Worm (Caenorhabditis elegans) whole organism, L4 larva: ENCODE measurements around the gene W02A2.9.

Source experiments
- D1046.2 ChIP-seq: fragments of 200-800 bp; sonication (Bioruptor generic); IDR thresholded peaks from 2 replicates; pipeline ENCODE4 v1.3.6; 2022; ENCODE audit warnings: missing genetic modification characterization, missing compliant biosample characterization
- R02D3.7 ChIP-seq: fragments of 150-350 bp; sonication (generic microtip); optimal IDR thresholded peaks from 3 replicates; lab custom pipeline; 2014; ENCODE audit warnings: missing biosample characterization, missing genetic modification characterization
- Y48G9A.11 ChIP-seq: fragments of 200-800 bp; sonication (Bioruptor generic); IDR thresholded peaks from 2 replicates; pipeline ENCODE4 v1.3.6; 2022; ENCODE audit warnings: missing genetic modification reagents, missing genetic modification characterization, missing compliant biosample characterization
- Y5F2A.4 ChIP-seq: fragments of 200-800 bp; sonication (Bioruptor generic); optimal IDR thresholded peaks from 2 replicates; lab custom pipeline; 2018; ENCODE audit warnings: mild to moderate bottlenecking, missing genetic modification characterization, missing compliant biosample characterization
- ZK337.2 ChIP-seq: fragments of 200-800 bp; sonication (Bioruptor generic); IDR thresholded peaks from 2 replicates; pipeline ENCODE4 v1.3.6; 2022; ENCODE audit warnings: missing genetic modification reagents, missing genetic modification characterization, missing compliant biosample characterization
- ZK546.5 ChIP-seq, 2 experiments: sonication (generic microtip); optimal IDR thresholded peaks; 2 replicates each; lab custom pipeline; 2017; ENCODE audit warnings: missing biosample characterization in 2 of 2, missing genetic modification characterization in 2 of 2
- aha-1 ChIP-seq: fragments of 150-350 bp; peaks from one replicate; lab custom pipeline; 2014; ENCODE audit warnings: missing biosample characterization, missing genetic modification characterization
- aly-2 ChIP-seq: sonication (generic microtip); optimal IDR thresholded peaks from 2 replicates; lab custom pipeline; 2018; ENCODE audit warnings: missing biosample characterization, missing genetic modification characterization
- attf-4 ChIP-seq: sonication (generic microtip); optimal IDR thresholded peaks from 3 replicates; lab custom pipeline; 2017; ENCODE audit warnings: missing biosample characterization, missing genetic modification characterization
- ceh-28 ChIP-seq: fragments of 150-350 bp; optimal IDR thresholded peaks from 2 replicates; lab custom pipeline; 2014; ENCODE audit warnings: missing biosample characterization, missing genetic modification reagents, missing genetic modification characterization
- ceh-62 ChIP-seq: sonication (generic microtip); optimal IDR thresholded peaks from 2 replicates; lab custom pipeline; 2017; ENCODE audit warnings: missing biosample characterization, missing genetic modification characterization
- ces-1 ChIP-seq: fragments of 150-350 bp; sonication (generic microtip); optimal IDR thresholded peaks from 4 replicates; lab custom pipeline; 2014; ENCODE audit warnings: missing biosample characterization, missing genetic modification reagents, missing genetic modification characterization
- daf-8 ChIP-seq: fragments of 200-800 bp; sonication (Bioruptor generic); IDR thresholded peaks from 2 replicates; pipeline ENCODE4 v1.3.6; 2022; ENCODE audit warnings: missing genetic modification characterization, missing compliant biosample characterization
- dmd-8 ChIP-seq: fragments of 200-800 bp; sonication (Bioruptor generic); IDR thresholded peaks from 2 replicates; pipeline ENCODE4 v1.3.6; 2022; ENCODE audit warnings: missing genetic modification characterization, missing compliant biosample characterization
- egl-27 ChIP-seq: sonication (generic microtip); optimal IDR thresholded peaks from 3 replicates; lab custom pipeline; 2017; ENCODE audit warnings: missing biosample characterization, missing genetic modification reagents, missing genetic modification characterization
- fos-1 ChIP-seq: fragments of 150-350 bp; optimal IDR thresholded peaks from 2 replicates; lab custom pipeline; 2014; ENCODE audit warnings: missing biosample characterization, missing genetic modification characterization
- hif-1 ChIP-seq, 2 experiments: sonication (generic microtip); optimal IDR thresholded peaks; 2 replicates each; lab custom pipeline; 2016 to 2017; ENCODE audit warnings: missing compliant biosample characterization in 2 of 2, missing genetic modification characterization in 2 of 2, missing genetic modification reagents in 2 of 2, missing genotype in 2 of 2, mild to moderate bottlenecking in 1 of 2
- hmg-1.1 ChIP-seq: fragments of 200-800 bp; sonication (Bioruptor generic); IDR thresholded peaks from 2 replicates; pipeline ENCODE4 v1.3.6; 2022; ENCODE audit warnings: missing genetic modification reagents, missing genetic modification characterization, missing compliant biosample characterization
- jun-1 ChIP-seq: fragments of 150-350 bp; optimal IDR thresholded peaks from 2 replicates; lab custom pipeline; 2014; ENCODE audit warnings: missing biosample characterization, missing genetic modification reagents, missing genetic modification characterization
- lin-38 ChIP-seq: fragments of 200-800 bp; sonication (Bioruptor generic); IDR thresholded peaks from 2 replicates; pipeline ENCODE4 v1.3.6; 2022; ENCODE audit warnings: missing genetic modification reagents, missing genetic modification characterization, missing compliant biosample characterization
- lsy-2 ChIP-seq, 2 experiments: fragments of 150-350 bp in 1 of 2; sonication (generic microtip) in 1 of 2; optimal IDR thresholded peaks; 2 replicates each; lab custom pipeline; 2014 to 2017; ENCODE audit warnings: missing biosample characterization in 2 of 2, missing genetic modification characterization in 2 of 2
- madf-9 ChIP-seq: fragments of 200-800 bp; sonication (Bioruptor generic); conservative IDR thresholded peaks from 2 replicates; pipeline ENCODE4 v1.3.6; 2022; ENCODE audit warnings: missing genetic modification reagents, missing genetic modification characterization, missing compliant biosample characterization
- mep-1 ChIP-seq: fragments of 150-350 bp; sonication (generic microtip); optimal IDR thresholded peaks from 3 replicates; lab custom pipeline; 2014; ENCODE audit warnings: missing biosample characterization, missing genetic modification characterization
- mes-2 ChIP-seq: sonication (generic microtip); optimal IDR thresholded peaks from 2 replicates; lab custom pipeline; 2016; ENCODE audit warnings: missing genotype, mild to moderate bottlenecking, missing genetic modification characterization, missing compliant biosample characterization; ENCODE audit not compliant: poor library complexity, severe bottlenecking
- nhr-111 ChIP-seq: fragments of 200-800 bp; sonication (Bioruptor generic); optimal IDR thresholded peaks from 2 replicates; lab custom pipeline; 2018; ENCODE audit warnings: mild to moderate bottlenecking, missing genetic modification characterization, missing compliant biosample characterization
- nhr-28 ChIP-seq: fragments of 150-350 bp; optimal IDR thresholded peaks from 2 replicates; lab custom pipeline; 2014; ENCODE audit warnings: missing biosample characterization, missing genetic modification characterization
- nhr-76 ChIP-seq: fragments of 150-350 bp; optimal IDR thresholded peaks from 2 replicates; lab custom pipeline; 2014; ENCODE audit warnings: missing biosample characterization, missing genetic modification characterization
- php-3 ChIP-seq: fragments of 200-800 bp; sonication (Bioruptor generic); IDR thresholded peaks from 2 replicates; pipeline ENCODE4 v1.3.6; 2022; ENCODE audit warnings: missing genetic modification reagents, missing genetic modification characterization, missing compliant biosample characterization
- rbr-2 ChIP-seq: sonication (generic microtip); optimal IDR thresholded peaks from 2 replicates; lab custom pipeline; 2016; ENCODE audit warnings: missing genotype, missing genetic modification characterization, missing compliant biosample characterization
- saeg-2 ChIP-seq: fragments of 200-800 bp; sonication (Bioruptor generic); IDR thresholded peaks from 2 replicates; pipeline ENCODE4 v1.3.6; 2022; ENCODE audit warnings: missing genetic modification reagents, missing genetic modification characterization, missing compliant biosample characterization
- sdz-12 ChIP-seq: fragments of 200-800 bp; sonication (Bioruptor generic); optimal IDR thresholded peaks from 2 replicates; lab custom pipeline; 2018; ENCODE audit warnings: mild to moderate bottlenecking, missing genetic modification characterization, missing compliant biosample characterization
- skn-1 ChIP-seq: fragments of 150-350 bp; optimal IDR thresholded peaks from 2 replicates; lab custom pipeline; 2014; ENCODE audit warnings: missing biosample characterization, missing genetic modification characterization
- snpc-4 ChIP-seq: fragments of 150-350 bp; optimal IDR thresholded peaks from 2 replicates; lab custom pipeline; 2014; ENCODE audit warnings: missing biosample characterization, missing genetic modification characterization
- spr-3 ChIP-seq: fragments of 200-800 bp; sonication (Bioruptor generic); optimal IDR thresholded peaks from 2 replicates; lab custom pipeline; 2018; ENCODE audit warnings: mild to moderate bottlenecking, missing genetic modification characterization, missing compliant biosample characterization
- tag-97 ChIP-seq: fragments of 200-800 bp; sonication (Bioruptor generic); IDR thresholded peaks from 2 replicates; pipeline ENCODE4 v1.3.6; 2022; ENCODE audit warnings: missing genetic modification characterization, missing compliant biosample characterization
- unc-62 ChIP-seq, 3 experiments: fragments of 150-350 bp in 1 of 3; sonication (generic microtip); optimal IDR thresholded peaks in 2 of 3; peaks in 1 of 3; 1 replicate in 1 of 3; 2 replicates in 2 of 3; lab custom pipeline; 2014 to 2017; ENCODE audit warnings: missing biosample characterization in 3 of 3, missing genetic modification characterization in 3 of 3, missing genetic modification reagents in 3 of 3, missing genotype in 1 of 3
- vab-7 ChIP-seq: fragments of 200-800 bp; sonication (Bioruptor generic); IDR thresholded peaks from 2 replicates; pipeline ENCODE4 v1.3.6; 2022; ENCODE audit warnings: missing genetic modification reagents, missing genetic modification characterization, missing compliant biosample characterization
- ztf-11 ChIP-seq: fragments of 150-350 bp; optimal IDR thresholded peaks from 2 replicates; lab custom pipeline; 2014; ENCODE audit warnings: missing biosample characterization, missing genetic modification characterization

W02A2.9 gene

ce11 chrIV:13354044-13354443 is 6.6 kb downstream of the W02A2.9 start:
- TF ChIP-seq mes-2 (no peak), ces-1 (no peak), spr-3 (GFP tag; lab: Kevin White, UChicago) (no peak), ceh-28 (tag; lab: Kevin White, UChicago) (no peak), sdz-12 (GFP tag; lab: Kevin White, UChicago) (no peak), snpc-4 (tag; lab: Kevin White, UChicago) (no peak), rbr-2 (tag; lab: Kevin White, UChicago) (no peak), egl-27 (tag; lab: Kevin White, UChicago) (no peak), jun-1 (tag; lab: Kevin White, UChicago) (no peak), mep-1 (no peak), Y48G9A.11 (GFP tag; lab: Robert Waterston, UW) (no peak), ztf-11 (tag; lab: Kevin White, UChicago) (no peak), lsy-2 (tag; optimal IDR thresholded peaks at IDR 0.05; lab: Kevin White, UChicago) (no peak), D1046.2 (GFP tag; lab: Robert Waterston, UW) (no peak), fos-1 (tag; lab: Kevin White, UChicago) (no peak)

ce11 chrIV:13356005-13356404 is 8.5 kb downstream of the W02A2.9 start:
- no peak for TF ChIP-seq ceh-62
- no peak for TF ChIP-seq dmd-8 (GFP tag; lab: Robert Waterston, UW)
- no peak for TF ChIP-seq mes-2
- TF ChIP-seq nhr-28 (tag; lab: Kevin White, UChicago), result no peak
- TF ChIP-seq aha-1 (tag; lab: Kevin White, UChicago), result no peak
- no peak for TF ChIP-seq attf-4
- no peak for TF ChIP-seq php-3
- no peak for TF ChIP-seq nhr-111 (GFP tag; lab: Kevin White, UChicago)
- TF ChIP-seq aly-2 (tag; lab: Kevin White, UChicago), result no peak
- TF ChIP-seq R02D3.7, result no peak
- TF ChIP-seq nhr-76 (tag; lab: Kevin White, UChicago), result no peak

- TF ChIP-seq nhr-76 (tag; lab: Kevin White, UChicago) (no peak), lin-38 (GFP tag; lab: Robert Waterston, UW) (no peak), madf-9 (GFP tag; lab: Robert Waterston, UW) (no peak), ZK337.2 (GFP tag; lab: Robert Waterston, UW) (0 out of 2 replicates have a peak, but pooled peaks have one; percentile 11), Y5F2A.4 (GFP tag; lab: Kevin White, UChicago) (no peak)
- TF ChIP-seq, all 104 proteins: peak for 1
Measured at ce11 chrIV:13358488-13358887, 11.0 kb downstream of the W02A2.9 start, which contains the start of gene W02A2.8. Gene W02A2.8, minus strand, starts transcription at chrIV:13358588.

ce11 chrIV:13360144-13360543 is 12.7 kb downstream of the W02A2.9 start, which contains the start of gene Y62E10A.3:
Gene Y62E10A.3, minus strand, starts transcription at chrIV:13360244.
- TF ChIP-seq hif-1 (tag; optimal IDR thresholded peaks at IDR 0.05; lab: Kevin White, UChicago) (no peak), tag-97 (GFP tag; lab: Robert Waterston, UW) (no peak), unc-62 (GFP tag; optimal IDR thresholded peaks at IDR 0.05 in 1 of 2; lab: Kevin White, UChicago) (no peak), unc-62 (tag; optimal IDR thresholded peaks at IDR 0.05; lab: Kevin White, UChicago) (no peak), daf-8 (no peak), ZK546.5 (tag; optimal IDR thresholded peaks at IDR 0.05; lab: Kevin White, UChicago) (no peak), skn-1 (no peak), saeg-2 (no peak), vab-7 (GFP tag; lab: Robert Waterston, UW) (no peak), hmg-1.1 (GFP tag; lab: Robert Waterston, UW) (no peak)
